Worm (Caenorhabditis elegans): Measurements from ENCODE around the gene srz-75.

DNA sequence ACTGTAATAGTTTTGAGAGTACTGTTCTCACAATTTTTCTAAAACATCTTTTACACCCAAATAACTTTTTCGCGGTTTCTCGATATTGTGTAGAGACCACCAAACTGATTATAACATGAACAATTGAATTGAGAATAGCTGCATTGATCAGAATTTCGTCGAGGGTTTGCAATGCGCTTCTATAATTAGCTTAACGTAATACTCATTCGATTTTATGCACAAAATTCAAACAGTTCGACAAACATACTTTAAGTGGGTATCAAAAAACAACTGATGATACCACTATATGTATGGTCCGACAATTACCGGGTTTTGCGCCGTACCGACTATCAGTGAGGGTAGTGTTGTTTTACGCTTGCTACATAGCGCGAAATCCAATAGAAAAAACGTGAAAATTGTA, 53.8 kb downstream of the srz-75 start:
- TF ChIP-seq ztf-23 (GFP tag; IDR thresholded peaks at IDR 0.05) (no peak), klf-2 (GFP tag; conservative IDR thresholded peaks at IDR 0.05) (no peak), ref-1 (GFP tag; conservative IDR thresholded peaks at IDR 0.05) (no peak), T22C8.4 (GFP tag; IDR thresholded peaks at IDR 0.05) (no peak), cog-1 (tag; optimal IDR thresholded peaks at IDR 0.05) (no peak), ztf-29 (GFP tag; IDR thresholded peaks at IDR 0.05) (no peak), flt-1 (GFP tag; IDR thresholded peaks at IDR 0.05) (no peak)

Data from whole organism, midembryonic.